Fruit fly (Drosophila melanogaster): ENCODE measurements around the gene CG31668.

CG31668 gene

DNA sequence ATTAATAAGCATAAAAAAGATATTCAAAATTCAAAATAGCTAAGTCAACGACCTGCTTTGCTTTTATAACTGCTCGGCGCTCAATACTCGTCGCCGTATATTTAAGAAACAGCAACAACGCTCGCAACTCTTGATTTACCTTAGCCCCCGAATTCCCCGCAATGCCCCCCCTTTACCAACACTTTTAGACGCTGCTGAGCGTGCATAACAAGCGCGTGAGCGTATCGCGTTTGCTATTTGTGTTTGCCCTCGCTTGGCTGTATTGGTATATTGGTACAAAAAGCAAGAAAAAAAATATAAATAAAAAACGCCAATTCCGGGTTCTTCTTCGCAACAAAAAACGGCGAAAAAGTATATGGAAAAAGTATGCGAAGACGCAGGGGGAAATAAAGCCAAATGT, 40.1 kb downstream of the CG31668 start:
- TF ChIP-seq Crg-1 (GFP tag; optimal IDR thresholded peaks at IDR 0.05) (no peak), CG11617 (GFP tag; optimal IDR thresholded peaks at IDR 0.05) (peak; percentile 56), tj (GFP tag; optimal IDR thresholded peaks at IDR 0.05) (peak; percentile 100), kay (GFP tag; ENCODE audit: borderline replicate concordance) (no peak), CG12768 (GFP tag; optimal IDR thresholded peaks at IDR 0.05) (peak; percentile 27), toe (GFP tag; optimal IDR thresholded peaks at IDR 0.05) (peak; percentile 4), CG1620 (GFP tag; optimal IDR thresholded peaks at IDR 0.05) (peak; percentile 6), CG5204 (GFP tag; optimal IDR thresholded peaks at IDR 0.05) (no peak), pad (GFP tag; optimal IDR thresholded peaks at IDR 0.05) (peak; percentile 19), CG7045 (GFP tag; optimal IDR thresholded peaks at IDR 0.05) (no peak), cnc (optimal IDR thresholded peaks at IDR 0.05) (no peak), Mnt (GFP tag; optimal IDR thresholded peaks at IDR 0.05) (peak; percentile 69), Hr96 (GFP tag; optimal IDR thresholded peaks at IDR 0.05) (no peak), CG7101 (tag; optimal IDR thresholded peaks at IDR 0.05) (peak; percentile 19), CG33017 (tag; optimal IDR thresholded peaks at IDR 0.05) (no peak), Clk (GFP tag; optimal IDR thresholded peaks at IDR 0.05) (no peak), cic (GFP tag; optimal IDR thresholded peaks at IDR 0.05) (peak; percentile 51), ovo (GFP tag; optimal IDR thresholded peaks at IDR 0.05) (no peak), CG14711 (tag; optimal IDR thresholded peaks at IDR 0.05) (peak; percentile 26), bab1 (GFP tag; optimal IDR thresholded peaks at IDR 0.05) (peak; percentile 31)

- TF ChIP-seq bab1 (GFP tag; optimal IDR thresholded peaks at IDR 0.05): no peak
- TF ChIP-seq Hr96 (GFP tag; optimal IDR thresholded peaks at IDR 0.05): no peak
- no peak for TF ChIP-seq toe (GFP tag; optimal IDR thresholded peaks at IDR 0.05)
- TF ChIP-seq cnc (optimal IDR thresholded peaks at IDR 0.05): no peak
- TF ChIP-seq cic (GFP tag; optimal IDR thresholded peaks at IDR 0.05): no peak
- TF ChIP-seq CG33017 (tag; optimal IDR thresholded peaks at IDR 0.05): no peak
- no peak for TF ChIP-seq CG5204 (GFP tag; optimal IDR thresholded peaks at IDR 0.05)
- no peak for TF ChIP-seq CG12768 (GFP tag; optimal IDR thresholded peaks at IDR 0.05)
- no peak for TF ChIP-seq Crg-1 (GFP tag; optimal IDR thresholded peaks at IDR 0.05)
Observed at dm6 chr2L:2165238-2165577, 40.8 kb downstream of the CG31668 start.

DNA sequence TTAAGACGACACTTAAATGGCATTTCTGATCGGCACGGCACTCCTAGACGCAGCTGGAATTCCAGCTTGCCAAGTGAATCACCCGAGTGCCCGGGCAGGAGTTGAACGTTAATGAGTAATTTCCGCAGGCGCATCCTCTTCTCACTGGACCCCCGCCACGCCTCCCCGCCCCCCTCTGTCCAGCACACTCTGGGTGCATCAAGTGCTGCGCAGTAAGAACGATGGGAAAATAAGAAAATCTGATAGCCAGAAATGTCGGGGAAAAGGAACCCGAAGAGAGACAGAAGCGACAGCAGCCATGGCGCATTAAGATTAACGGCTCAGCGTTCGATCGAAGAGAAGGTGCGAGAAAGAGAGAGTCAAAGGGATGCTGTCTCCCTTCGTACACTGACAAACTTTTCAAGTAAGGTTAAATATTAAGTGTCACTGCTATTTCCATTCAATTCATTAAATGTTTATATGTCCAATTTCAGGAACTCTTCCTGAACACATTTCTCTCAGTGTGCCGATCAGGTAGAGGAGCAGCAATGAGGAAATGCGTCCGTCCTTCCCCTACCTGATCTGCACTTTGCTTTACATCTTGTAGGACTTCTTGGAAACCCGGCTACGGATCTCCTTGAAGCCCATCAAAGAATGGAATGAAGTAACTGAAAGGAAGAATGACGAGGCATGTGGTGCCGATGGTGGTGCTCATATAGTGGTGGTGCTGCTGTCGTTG, 41.3 kb downstream of the CG31668 start:
- TF ChIP-seq CG33017 (tag; optimal IDR thresholded peaks at IDR 0.05) (no peak), pad (GFP tag; optimal IDR thresholded peaks at IDR 0.05) (peak; percentile 3)

- TF ChIP-seq CG14711 (tag; optimal IDR thresholded peaks at IDR 0.05) (no peak), CG7101 (tag; optimal IDR thresholded peaks at IDR 0.05) (no peak), toe (GFP tag; optimal IDR thresholded peaks at IDR 0.05) (no peak), CG33017 (tag; optimal IDR thresholded peaks at IDR 0.05) (no peak)
Observed at dm6 chr2L:2163568-2163953, 42.4 kb downstream of the CG31668 start.

DNA sequence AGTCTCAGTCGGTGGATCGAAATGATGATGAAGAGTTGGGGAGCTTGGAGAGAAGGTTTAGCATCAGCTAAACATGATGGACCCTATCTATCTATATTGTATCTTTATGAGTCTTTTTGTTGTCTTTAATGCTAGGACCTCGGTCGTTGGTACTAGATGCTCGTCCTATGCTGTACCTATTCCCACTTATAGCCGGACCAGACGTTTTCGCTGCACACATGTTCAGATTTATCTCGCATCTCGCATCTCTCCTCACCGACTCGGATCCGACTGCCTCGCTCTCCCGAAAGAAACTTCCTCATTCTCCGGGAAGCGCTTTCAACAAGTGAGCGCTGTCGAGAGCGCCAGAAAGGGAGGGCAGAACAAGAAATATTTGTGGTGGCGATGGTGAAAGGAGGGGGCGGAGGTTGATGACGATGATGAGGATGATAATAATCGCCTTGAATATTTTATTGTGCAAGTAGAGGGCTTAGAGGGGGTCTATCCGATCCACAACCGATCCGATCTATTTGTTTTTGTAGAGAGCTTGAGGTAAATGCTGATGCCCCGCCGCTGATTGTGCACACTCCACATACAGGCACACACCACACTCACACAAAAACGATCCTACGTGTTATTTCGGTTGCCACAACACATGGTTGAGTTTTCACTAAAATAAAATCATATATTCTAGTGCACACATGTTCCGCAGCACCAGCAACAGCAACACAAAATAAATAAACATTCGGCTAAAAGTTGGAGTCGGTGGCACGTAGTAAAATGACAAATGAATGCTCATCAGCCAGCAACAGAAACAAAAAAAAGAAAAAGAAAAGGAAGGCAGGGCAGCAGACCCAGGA, 43.0 kb downstream of the CG31668 start:
- peak; percentile 39 for TF ChIP-seq cic (GFP tag; optimal IDR thresholded peaks at IDR 0.05)
- TF ChIP-seq CG1620 (GFP tag; optimal IDR thresholded peaks at IDR 0.05): no peak

- TF ChIP-seq cic (GFP tag; optimal IDR thresholded peaks at IDR 0.05): no peak
- no peak for TF ChIP-seq Mnt (GFP tag; optimal IDR thresholded peaks at IDR 0.05)
- no peak for TF ChIP-seq tj (GFP tag; optimal IDR thresholded peaks at IDR 0.05)
- TF ChIP-seq ovo (GFP tag; optimal IDR thresholded peaks at IDR 0.05): no peak
- TF ChIP-seq kay (GFP tag; ENCODE audit: borderline replicate concordance): no peak
- TF ChIP-seq CG11617 (GFP tag; optimal IDR thresholded peaks at IDR 0.05): no peak
- TF ChIP-seq CG7045 (GFP tag; optimal IDR thresholded peaks at IDR 0.05): no peak
- TF ChIP-seq toe (GFP tag; optimal IDR thresholded peaks at IDR 0.05): no peak
- no peak for TF ChIP-seq bab1 (GFP tag; optimal IDR thresholded peaks at IDR 0.05)
- no peak for TF ChIP-seq Crg-1 (GFP tag; optimal IDR thresholded peaks at IDR 0.05)
- no peak for TF ChIP-seq CG7101 (tag; optimal IDR thresholded peaks at IDR 0.05)
Observed at dm6 chr2L:2162281-2162680, 43.7 kb downstream of the CG31668 start.
